Fruit fly (Drosophila melanogaster) S2 (cell line): ENCODE data around the gene CG15450.

ENCODE experiments used
- CG8478 ChIP-seq: fragments of >200 bp; optimal IDR thresholded peaks from 2 replicates; lab custom pipeline; 2018
- CTCF ChIP-seq, 2 experiments: fragments of >200 bp; optimal IDR thresholded peaks; 2 replicates each; lab custom pipeline; 2018

DNA sequence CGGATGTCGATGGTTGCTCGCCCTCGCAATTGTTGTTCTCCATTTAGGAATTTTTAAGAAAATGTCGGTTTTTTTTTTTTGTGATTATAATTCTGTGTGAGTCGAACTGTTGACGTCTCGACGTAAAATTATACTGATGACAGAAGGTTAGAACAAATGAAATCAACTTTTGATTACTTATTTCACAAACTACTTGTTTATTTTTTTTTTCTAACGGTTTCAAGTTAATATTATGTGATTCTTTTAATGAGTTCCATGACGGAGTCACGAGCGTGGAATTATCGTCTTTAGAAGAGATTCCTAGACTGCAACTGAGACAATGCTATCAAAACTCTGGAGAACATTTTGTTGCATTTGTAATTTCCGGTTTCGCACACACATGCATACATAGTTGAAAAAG lies 47.4 kb downstream of the CG15450 start, which contains the start of gene CG1314:
- TF ChIP-seq CG8478 = no peak
- no peak for TF ChIP-seq CTCF (optimal IDR thresholded peaks at IDR 0.05; lab: Kevin White, UChicago)
